Fruit fly (Drosophila melanogaster) whole organism, pupa: ENCODE results near the gene La.

ENCODE experiments used
- CG10348 ChIP-seq: fragments of 200-800 bp; sonication (Bioruptor generic); IDR thresholded peaks from 2 replicates; pipeline ENCODE4 v1.3.6; 2022; ENCODE audit warnings: missing biosample characterization, missing genetic modification characterization
- CG12605 ChIP-seq: fragments of 200-800 bp; sonication (Bioruptor generic); IDR thresholded peaks from 2 replicates; pipeline ENCODE4 v1.3.6; 2022; ENCODE audit warnings: missing biosample characterization, missing genetic modification characterization
- CG13204 ChIP-seq: fragments of 200-800 bp; sonication (Bioruptor generic); optimal IDR thresholded peaks from 2 replicates; lab custom pipeline; 2018; ENCODE audit warnings: missing biosample characterization, mild to moderate bottlenecking, missing genetic modification characterization, moderate library complexity
- CG14655 ChIP-seq: fragments of 200-800 bp; sonication (Bioruptor generic); optimal IDR thresholded peaks from 3 replicates; lab custom pipeline; 2017; ENCODE audit warnings: mild to moderate bottlenecking, missing biosample characterization, missing genetic modification reagents, missing genetic modification characterization
- CG15710 ChIP-seq: fragments of 200-800 bp; sonication (Bioruptor generic); optimal IDR thresholded peaks from 2 replicates; lab custom pipeline; 2018; ENCODE audit warnings: missing biosample characterization, mild to moderate bottlenecking, missing genetic modification characterization, moderate library complexity
- CG17806 ChIP-seq: fragments of 200-800 bp; sonication (Bioruptor generic); optimal IDR thresholded peaks from 2 replicates; lab custom pipeline; 2018; ENCODE audit warnings: missing biosample characterization, mild to moderate bottlenecking, missing genetic modification characterization, moderate library complexity
- CG32121 ChIP-seq: fragments of 200-800 bp; sonication (Bioruptor generic); IDR thresholded peaks from 2 replicates; pipeline ENCODE4 v1.3.6; 2022; ENCODE audit warnings: missing biosample characterization, missing genetic modification characterization
- CG34367 ChIP-seq: fragments of 200-800 bp; sonication (Bioruptor generic); optimal IDR thresholded peaks from 2 replicates; lab custom pipeline; 2018; ENCODE audit warnings: missing biosample characterization, mild to moderate bottlenecking, missing genetic modification characterization
- CG4496 ChIP-seq: fragments of 200-800 bp; sonication (Bioruptor generic); IDR thresholded peaks from 3 replicates; pipeline ENCODE4 v1.3.6; 2022; ENCODE audit warnings: missing biosample characterization, missing genetic modification characterization
- CG8159 ChIP-seq: fragments of 200-800 bp; sonication (Bioruptor generic); optimal IDR thresholded peaks from 3 replicates; lab custom pipeline; 2018; ENCODE audit warnings: missing biosample characterization, mild to moderate bottlenecking, missing genetic modification characterization, moderate library complexity
- CG8301 ChIP-seq: fragments of 200-800 bp; sonication (Bioruptor generic); optimal IDR thresholded peaks from 2 replicates; lab custom pipeline; 2018; ENCODE audit warnings: missing biosample characterization, mild to moderate bottlenecking, missing genetic modification characterization
- CG9948 ChIP-seq: fragments of 200-800 bp; sonication (Bioruptor generic); optimal IDR thresholded peaks from 2 replicates; lab custom pipeline; 2018; ENCODE audit warnings: missing biosample characterization, mild to moderate bottlenecking, missing genetic modification characterization, moderate library complexity
- D1 ChIP-seq: fragments of 200-800 bp; sonication (Bioruptor generic); optimal IDR thresholded peaks from 2 replicates; lab custom pipeline; 2018; ENCODE audit warnings: missing biosample characterization, mild to moderate bottlenecking, missing genetic modification characterization, moderate library complexity
- EcR ChIP-seq: fragments of 200-800 bp; sonication (Bioruptor generic); optimal IDR thresholded peaks from 3 replicates; lab custom pipeline; 2019; ENCODE audit warnings: missing biosample characterization, missing genetic modification characterization, mild to moderate bottlenecking, moderate library complexity, missing genetic modification reagents
- Ets98B ChIP-seq: fragments of 200-800 bp; sonication (Bioruptor generic); IDR thresholded peaks from 2 replicates; pipeline ENCODE4 v1.3.6; 2022; ENCODE audit warnings: missing biosample characterization, missing genetic modification characterization
- Pif1A ChIP-seq: fragments of 200-800 bp; sonication (Bioruptor generic); optimal IDR thresholded peaks from 3 replicates; lab custom pipeline; 2016; ENCODE audit warnings: missing biosample characterization, missing genetic modification characterization
- Pif1B ChIP-seq: fragments of 200-800 bp; sonication (Bioruptor generic); optimal IDR thresholded peaks from 3 replicates; lab custom pipeline; 2016; ENCODE audit warnings: missing biosample characterization, missing genetic modification characterization
- Snoo ChIP-seq: fragments of 200-800 bp; sonication (Bioruptor generic); optimal IDR thresholded peaks from 3 replicates; lab custom pipeline; 2017; ENCODE audit warnings: missing biosample characterization, mild to moderate bottlenecking, missing genetic modification characterization, inconsistent platforms
- fd96Ca ChIP-seq: fragments of 200-800 bp; sonication (Bioruptor generic); IDR thresholded peaks from 3 replicates; pipeline ENCODE4 v1.3.6; 2022; ENCODE audit warnings: missing biosample characterization, missing genetic modification characterization
- gl ChIP-seq: fragments of 200-800 bp; sonication (Bioruptor generic); optimal IDR thresholded peaks from 2 replicates; lab custom pipeline; 2018; ENCODE audit warnings: missing biosample characterization, mild to moderate bottlenecking, missing genetic modification characterization
- rn ChIP-seq: fragments of 200-800 bp; sonication (Bioruptor generic); IDR thresholded peaks from 2 replicates; pipeline ENCODE4 v1.3.6; 2022; ENCODE audit warnings: missing biosample characterization, missing genetic modification characterization

La gene

dm6 chr2L:20327375-20327774 is 22.4 kb downstream of the La start:
- peak; percentile 18 for TF ChIP-seq CG14655 (GFP tag; lab: Kevin White, UChicago)
- no peak for TF ChIP-seq EcR (GFP tag; lab: Kevin White, UChicago)
- no peak for TF ChIP-seq CG8159
- TF ChIP-seq CG15710 = no peak
- no peak for TF ChIP-seq CG17806 (tag; lab: Kevin White, UChicago)

- TF ChIP-seq fd96Ca (GFP tag; lab: Robert Waterston, UW) = peak; percentile 96
- peak; percentile 23 for TF ChIP-seq CG13204 (GFP tag; lab: Kevin White, UChicago)
- peak; percentile 81 for TF ChIP-seq gl (tag; lab: Kevin White, UChicago)
- TF ChIP-seq CG17806 (tag; lab: Kevin White, UChicago) = peak; percentile 94
- TF ChIP-seq CG15710 = peak; percentile 62
- peak; percentile 91 for TF ChIP-seq CG32121 (GFP tag; lab: Robert Waterston, UW)
- peak; percentile 93 for TF ChIP-seq CG8159
- TF ChIP-seq CG9948 (tag; lab: Kevin White, UChicago) = peak; percentile 93
- peak; percentile 80 for TF ChIP-seq rn (GFP tag; lab: Robert Waterston, UW)
- peak; percentile 96 for TF ChIP-seq CG14655 (GFP tag; lab: Kevin White, UChicago)
- peak; percentile 90 for TF ChIP-seq Pif1B
- TF ChIP-seq CG4496 = peak; percentile 97
- peak; percentile 96 for TF ChIP-seq CG8301 (tag; lab: Kevin White, UChicago)
- peak; percentile 95 for TF ChIP-seq Ets98B (GFP tag; lab: Robert Waterston, UW)
- TF ChIP-seq CG10348 (GFP tag; lab: Robert Waterston, UW) = peak; percentile 58
- peak; percentile 74 for TF ChIP-seq CG34367 (tag; lab: Kevin White, UChicago)
- peak; percentile 24 for TF ChIP-seq EcR (GFP tag; lab: Kevin White, UChicago)
- peak; percentile 95 for TF ChIP-seq Pif1A
- peak; percentile 84 for TF ChIP-seq CG12605 (GFP tag; lab: Robert Waterston, UW)
- TF ChIP-seq Snoo (tag; lab: Kevin White, UChicago) = no peak
- TF ChIP-seq D1 (tag; lab: Kevin White, UChicago) = peak; percentile 84
Measured at dm6 chr2L:20326317-20326716, 23.5 kb downstream of the La start.

dm6 chr2L:20325383-20325782 is 24.4 kb downstream of the La start:
- TF ChIP-seq CG15710 (no peak), EcR (GFP tag; lab: Kevin White, UChicago) (no peak), CG34367 (tag; lab: Kevin White, UChicago) (no peak), Snoo (tag; lab: Kevin White, UChicago) (no peak), gl (tag; lab: Kevin White, UChicago) (no peak)

dm6 chr2L:20322013-20322638 is 27.7 kb downstream of the La start:
- TF ChIP-seq CG10348 (GFP tag; lab: Robert Waterston, UW) (no peak), CG17806 (tag; lab: Kevin White, UChicago) (no peak), CG15710 (no peak)
- TF ChIP-seq, all 21 proteins: peak for 0

dm6 chr2L:20321207-20321773 is 28.5 kb downstream of the La start:
- no peak for TF ChIP-seq CG32121 (GFP tag; lab: Robert Waterston, UW)
- TF ChIP-seq CG13204 (GFP tag; lab: Kevin White, UChicago) = peak; percentile 62
- TF ChIP-seq fd96Ca (GFP tag; lab: Robert Waterston, UW) = 0 out of 3 replicates have a peak, but pooled peaks have one; percentile 33
- no peak for TF ChIP-seq CG10348 (GFP tag; lab: Robert Waterston, UW)

dm6 chr2L:20314693-20315268 is 35.0 kb downstream of the La start:
- TF ChIP-seq CG12605 (GFP tag; lab: Robert Waterston, UW) (0 out of 2 replicates have a peak, but pooled peaks have one; percentile 32), CG9948 (tag; lab: Kevin White, UChicago) (no peak)

dm6 chr2L:20313117-20313645 is 36.6 kb downstream of the La start:
- TF ChIP-seq Pif1A (no peak), gl (tag; lab: Kevin White, UChicago) (no peak), CG14655 (GFP tag; lab: Kevin White, UChicago) (no peak), CG12605 (GFP tag; lab: Robert Waterston, UW) (no peak), CG4496 (no peak), CG32121 (GFP tag; lab: Robert Waterston, UW) (no peak)
- TF ChIP-seq, all 21 proteins: peak for 0
